Worm (Caenorhabditis elegans) whole organism, L3 larva: ENCODE data around the gene cutl-9.

Source experiments
- R02D3.7 ChIP-seq: fragments of 150-350 bp; optimal IDR thresholded peaks from 2 replicates; lab custom pipeline; 2014; ENCODE audit warnings: missing biosample characterization, missing genetic modification characterization
- ZK546.5 ChIP-seq: sonication (generic microtip); optimal IDR thresholded peaks from 2 replicates; lab custom pipeline; 2017; ENCODE audit warnings: missing biosample characterization, missing genetic modification characterization
- ama-1 ChIP-seq: fragments of 150-350 bp; optimal IDR thresholded peaks from 2 replicates; lab custom pipeline; 2018
- ceh-16 ChIP-seq: sonication (generic microtip); optimal IDR thresholded peaks from 2 replicates; lab custom pipeline; 2017; ENCODE audit warnings: missing biosample characterization, missing genetic modification characterization
- ceh-28 ChIP-seq: fragments of 150-350 bp; optimal IDR thresholded peaks from 2 replicates; lab custom pipeline; 2014; ENCODE audit warnings: missing biosample characterization, missing genetic modification reagents, missing genetic modification characterization
- ceh-9 ChIP-seq: sonication (generic microtip); optimal IDR thresholded peaks from 2 replicates; lab custom pipeline; 2018; ENCODE audit warnings: missing biosample characterization, missing genetic modification characterization
- daf-12 ChIP-seq: fragments of 150-350 bp; optimal IDR thresholded peaks from 2 replicates; lab custom pipeline; 2014; ENCODE audit warnings: missing biosample characterization, missing genetic modification reagents, missing genetic modification characterization
- egl-27 ChIP-seq: sonication (generic microtip); optimal IDR thresholded peaks from 4 replicates; lab custom pipeline; 2017; ENCODE audit warnings: missing biosample characterization, missing genetic modification reagents, missing genetic modification characterization
- egl-5 ChIP-seq: fragments of 150-350 bp; optimal IDR thresholded peaks from 2 replicates; lab custom pipeline; 2017; ENCODE audit warnings: missing biosample characterization, missing genetic modification reagents, missing genetic modification characterization, inconsistent platforms
- elt-2 ChIP-seq: sonication (generic microtip); optimal IDR thresholded peaks from 2 replicates; lab custom pipeline; 2016; ENCODE audit warnings: missing genetic modification reagents, mild to moderate bottlenecking, missing genetic modification characterization, missing compliant biosample characterization
- elt-3 ChIP-seq, 3 experiments: fragments of 150-350 bp in 1 of 3; sonication (generic microtip) in 2 of 3; optimal IDR thresholded peaks; 2 replicates in 2 of 3; 4 replicates in 1 of 3; lab custom pipeline; 2014 to 2017; ENCODE audit warnings: missing biosample characterization in 3 of 3, missing genetic modification characterization in 3 of 3
- eor-1 ChIP-seq, 2 experiments: fragments of 150-350 bp; optimal IDR thresholded peaks; 2 replicates each; lab custom pipeline; 2014 to 2018; ENCODE audit warnings: missing biosample characterization in 2 of 2, missing genetic modification characterization in 2 of 2
- fkh-10 ChIP-seq: sonication (generic microtip); optimal IDR thresholded peaks from 2 replicates; lab custom pipeline; 2017; ENCODE audit warnings: missing biosample characterization, missing genetic modification reagents, missing genetic modification characterization
- fos-1 ChIP-seq: fragments of 150-350 bp; optimal IDR thresholded peaks from 2 replicates; lab custom pipeline; 2014; ENCODE audit warnings: missing biosample characterization, missing genetic modification characterization
- hmg-11 ChIP-seq: sonication (generic microtip); optimal IDR thresholded peaks from 2 replicates; lab custom pipeline; 2016; ENCODE audit warnings: missing genetic modification characterization, missing compliant biosample characterization
- lin-15B ChIP-seq: fragments of 150-350 bp; optimal IDR thresholded peaks from 2 replicates; lab custom pipeline; 2014; ENCODE audit warnings: missing biosample characterization, missing genetic modification characterization
- lsy-12 ChIP-seq: sonication (generic microtip); optimal IDR thresholded peaks from 2 replicates; lab custom pipeline; 2016; ENCODE audit warnings: mild to moderate bottlenecking, missing genetic modification characterization, missing compliant biosample characterization
- mml-1 ChIP-seq: fragments of 150-350 bp; sonication (generic microtip); optimal IDR thresholded peaks from 3 replicates; lab custom pipeline; 2014; ENCODE audit warnings: missing biosample characterization, missing genetic modification characterization
- nfya-1 ChIP-seq: sonication (generic microtip); optimal IDR thresholded peaks from 2 replicates; lab custom pipeline; 2017; ENCODE audit warnings: missing genetic modification characterization, mild to moderate bottlenecking, missing compliant biosample characterization, antibody characterized with exemption, moderate library complexity; ENCODE audit not compliant: insufficient read depth
- nhr-12 ChIP-seq: fragments of 150-350 bp; optimal IDR thresholded peaks from 2 replicates; lab custom pipeline; 2014; ENCODE audit warnings: missing biosample characterization, missing genetic modification characterization
- nhr-23 ChIP-seq: fragments of 150-350 bp; optimal IDR thresholded peaks from 2 replicates; lab custom pipeline; 2014; ENCODE audit warnings: missing biosample characterization, missing genetic modification reagents, missing genetic modification characterization
- nhr-237 ChIP-seq: fragments of 150-350 bp; optimal IDR thresholded peaks from 2 replicates; lab custom pipeline; 2014; ENCODE audit warnings: missing biosample characterization, missing genetic modification characterization
- nhr-28 ChIP-seq: fragments of 150-350 bp; optimal IDR thresholded peaks from 2 replicates; lab custom pipeline; 2014; ENCODE audit warnings: missing biosample characterization, missing genetic modification characterization
- nhr-76 ChIP-seq: fragments of 150-350 bp; sonication (generic microtip); optimal IDR thresholded peaks from 5 replicates; lab custom pipeline; 2014; ENCODE audit warnings: missing biosample characterization, missing genetic modification characterization
- nhr-77 ChIP-seq: fragments of 150-350 bp; optimal IDR thresholded peaks from 2 replicates; lab custom pipeline; 2014; ENCODE audit warnings: missing biosample characterization, missing genetic modification characterization
- pha-4 ChIP-seq: fragments of 150-350 bp; optimal IDR thresholded peaks from 2 replicates; lab custom pipeline; 2014; ENCODE audit warnings: missing biosample characterization, missing genetic modification reagents, missing genetic modification characterization
- pqm-1 ChIP-seq: fragments of 150-350 bp; optimal IDR thresholded peaks from 2 replicates; lab custom pipeline; 2017; ENCODE audit warnings: missing biosample characterization, missing genetic modification characterization, inconsistent platforms
- sea-2 ChIP-seq: fragments of 150-350 bp; sonication (generic microtip); optimal IDR thresholded peaks from 4 replicates; lab custom pipeline; 2014; ENCODE audit warnings: missing biosample characterization, missing genetic modification reagents, missing genetic modification characterization
- skn-1 ChIP-seq: fragments of 150-350 bp; optimal IDR thresholded peaks from 2 replicates; lab custom pipeline; 2014; ENCODE audit warnings: missing biosample characterization, missing genetic modification characterization
- tbx-2 ChIP-seq: sonication (generic microtip); optimal IDR thresholded peaks from 2 replicates; lab custom pipeline; 2016; ENCODE audit warnings: mild to moderate bottlenecking, missing genetic modification characterization, missing compliant biosample characterization
- unc-39 ChIP-seq: sonication (generic microtip); optimal IDR thresholded peaks from 4 replicates; lab custom pipeline; 2017; ENCODE audit warnings: missing biosample characterization, missing genetic modification characterization
- unc-62 ChIP-seq: fragments of 150-350 bp; sonication (generic microtip); optimal IDR thresholded peaks from 4 replicates; lab custom pipeline; 2014; ENCODE audit warnings: missing biosample characterization, missing genetic modification reagents, missing genetic modification characterization
- zag-1 ChIP-seq: fragments of 150-350 bp; optimal IDR thresholded peaks from 2 replicates; lab custom pipeline; 2014; ENCODE audit warnings: missing biosample characterization, missing genetic modification characterization
- ztf-11 ChIP-seq: fragments of 150-350 bp; optimal IDR thresholded peaks from 2 replicates; lab custom pipeline; 2014; ENCODE audit warnings: missing biosample characterization, missing genetic modification characterization
- ztf-4 ChIP-seq: fragments of 150-350 bp; optimal IDR thresholded peaks from 2 replicates; lab custom pipeline; 2014; ENCODE audit warnings: missing biosample characterization, missing genetic modification characterization

The cutl-9 gene

DNA sequence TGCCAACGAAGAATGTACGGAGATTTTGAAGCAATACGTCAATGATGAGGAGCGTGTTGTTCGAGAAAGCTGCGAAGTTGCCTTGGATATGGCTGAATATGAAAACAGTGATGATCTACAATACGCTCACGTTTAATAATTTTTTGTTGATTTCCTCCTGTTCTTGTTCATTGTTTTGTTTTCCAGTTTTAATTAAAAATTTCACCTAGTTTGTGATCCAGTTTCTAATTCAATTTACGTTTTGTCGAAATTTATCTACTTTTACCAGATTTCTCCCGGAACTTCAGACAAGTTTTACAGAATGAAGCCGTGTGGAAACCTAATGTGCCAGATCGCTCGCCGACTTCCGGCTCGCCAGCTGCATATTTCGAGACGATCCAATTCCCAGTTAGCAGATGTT, 41.2 kb upstream of the cutl-9 start, which contains the start of gene dap-3:
dap-3 (plus strand) TSS at position 301 of the 400 bp plus-strand sequence.
- no peak for TF ChIP-seq ceh-16 (tag; lab: Kevin White, UChicago)
- no peak for TF ChIP-seq egl-27 (tag; lab: Kevin White, UChicago)
- no peak for TF ChIP-seq egl-5 (tag; lab: Kevin White, UChicago)
- no peak for TF ChIP-seq pha-4 (tag; lab: Kevin White, UChicago)
- no peak for TF ChIP-seq nhr-23 (tag; lab: Kevin White, UChicago)
- no peak for TF ChIP-seq nhr-237 (tag; lab: Kevin White, UChicago)
- no peak for TF ChIP-seq ceh-9 (tag; lab: Kevin White, UChicago)
- no peak for TF ChIP-seq ZK546.5 (tag; lab: Kevin White, UChicago)
- TF ChIP-seq nhr-28 (tag; lab: Kevin White, UChicago): no peak
- TF ChIP-seq R02D3.7 (tag; lab: Kevin White, UChicago): no peak
- no peak for TF ChIP-seq lin-15B (tag; lab: Kevin White, UChicago)
- no peak for TF ChIP-seq hmg-11 (tag; lab: Kevin White, UChicago)
- TF ChIP-seq elt-3 (tag; optimal IDR thresholded peaks at IDR 0.05; lab: Kevin White, UChicago): no peak
- no peak for TF ChIP-seq zag-1 (tag; lab: Kevin White, UChicago)
- TF ChIP-seq nhr-76 (tag; lab: Kevin White, UChicago): no peak
- no peak for TF ChIP-seq unc-39 (tag; lab: Kevin White, UChicago)
- no peak for TF ChIP-seq lsy-12 (tag; lab: Kevin White, UChicago)
- TF ChIP-seq ztf-11 (tag; lab: Kevin White, UChicago): no peak
- TF ChIP-seq ama-1 (lab: Kevin White, UChicago): no peak
- TF ChIP-seq, all 47 proteins: peak for 0

DNA sequence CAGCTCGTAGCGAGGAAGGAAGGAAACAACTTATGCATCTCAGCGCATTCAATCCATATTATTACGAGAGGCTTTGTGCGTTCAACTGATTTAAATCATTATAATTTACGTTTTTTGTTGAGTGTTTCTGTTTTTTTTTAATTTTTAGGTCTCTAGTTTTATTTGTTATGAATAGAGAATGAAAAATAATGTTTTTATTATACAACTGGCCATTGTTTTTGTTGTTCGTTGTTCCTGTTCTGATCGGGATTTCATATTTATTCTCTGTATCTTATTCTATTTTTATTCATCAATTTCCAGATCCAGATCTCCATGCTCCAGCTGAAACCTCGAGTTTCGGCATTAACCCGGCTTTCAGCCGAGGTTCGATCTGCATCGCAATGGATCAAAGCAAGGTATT, 39.7 kb upstream of the cutl-9 start, which contains the start of gene mrps-22:
mrps-22 (plus strand) TSS at position 301 of the 400 bp plus-strand sequence.
- TF ChIP-seq sea-2 (no peak), unc-62 (GFP tag; lab: Kevin White, UChicago) (no peak), ztf-4 (tag; lab: Kevin White, UChicago) (no peak), ceh-28 (tag; lab: Kevin White, UChicago) (no peak), fos-1 (tag; lab: Kevin White, UChicago) (no peak), nhr-12 (tag; lab: Kevin White, UChicago) (no peak), nhr-77 (no peak), daf-12 (tag; lab: Kevin White, UChicago) (no peak), ceh-16 (tag; lab: Kevin White, UChicago) (no peak), fkh-10 (GFP tag; lab: Kevin White, UChicago) (no peak), mml-1 (tag; lab: Kevin White, UChicago) (no peak), tbx-2 (tag; lab: Kevin White, UChicago) (no peak), skn-1 (no peak), egl-27 (tag; lab: Kevin White, UChicago) (no peak), nfya-1 (tag; lab: Kevin White, UChicago) (no peak), elt-2 (tag; lab: Kevin White, UChicago) (no peak), ceh-9 (tag; lab: Kevin White, UChicago) (no peak), pqm-1 (tag; lab: Kevin White, UChicago) (no peak)
- TF ChIP-seq, all 47 proteins: peak for 0

DNA sequence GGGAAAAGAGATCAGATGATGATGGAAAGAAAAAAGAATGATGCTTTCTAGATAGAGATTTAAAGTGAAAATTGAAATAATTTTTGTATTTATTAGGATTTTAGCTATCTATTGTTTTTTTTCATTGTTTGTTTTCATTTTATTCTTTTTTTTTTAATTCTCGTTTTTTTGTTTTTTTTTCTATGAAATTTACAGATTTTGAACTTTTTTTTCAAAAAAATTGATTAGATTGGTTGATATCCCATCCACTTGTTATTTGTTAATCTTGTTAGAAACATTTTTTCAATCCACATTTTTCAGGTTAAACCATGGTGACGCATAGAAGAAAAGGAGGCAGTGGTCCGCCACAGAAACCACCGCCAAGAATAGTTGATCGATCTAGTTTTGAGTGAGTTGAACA, 38.0 kb upstream of the cutl-9 start, which contains the start of gene algn-9:
algn-9 (plus strand) TSS at position 301 of the 400 bp plus-strand sequence.
- TF ChIP-seq eor-1 (tag; optimal IDR thresholded peaks at IDR 0.05; lab: Kevin White, UChicago) (no peak), daf-12 (tag; lab: Kevin White, UChicago) (no peak), R02D3.7 (tag; lab: Kevin White, UChicago) (no peak), fos-1 (tag; lab: Kevin White, UChicago) (no peak), egl-27 (tag; lab: Kevin White, UChicago) (no peak), ama-1 (lab: Kevin White, UChicago) (no peak), elt-2 (tag; lab: Kevin White, UChicago) (no peak), elt-3 (tag; optimal IDR thresholded peaks at IDR 0.05; lab: Kevin White, UChicago) (no peak), zag-1 (tag; lab: Kevin White, UChicago) (no peak), pqm-1 (tag; lab: Kevin White, UChicago) (no peak), nhr-12 (tag; lab: Kevin White, UChicago) (no peak), ceh-28 (tag; lab: Kevin White, UChicago) (no peak), nhr-76 (tag; lab: Kevin White, UChicago) (no peak), unc-62 (GFP tag; lab: Kevin White, UChicago) (no peak)
